Fruit fly (Drosophila melanogaster): ENCODE data around the gene CG7715.

Gene CG7715

dm6 chr3R:18728368-18728767, at the start of gene CG7715:
Gene CG7715, minus strand, starts transcription at chr3R:18728468.
- TF ChIP-seq CG8478 (optimal IDR thresholded peaks at IDR 0.05), result no peak
- TF ChIP-seq EcR (GFP tag; optimal IDR thresholded peaks at IDR 0.05), result no peak
- TF ChIP-seq usp (GFP tag; optimal IDR thresholded peaks at IDR 0.05), result no peak
- TF ChIP-seq psq (optimal IDR thresholded peaks at IDR 0.05), result no peak
- TF ChIP-seq Dll (optimal IDR thresholded peaks at IDR 0.05), result no peak
- no peak for TF ChIP-seq pan (optimal IDR thresholded peaks at IDR 0.05)

- no peak for TF ChIP-seq CG8478 (optimal IDR thresholded peaks at IDR 0.05)
Observed at dm6 chr3R:18758548-18759257, 30.4 kb upstream of the CG7715 start, which contains the start of gene Epg5. Gene Epg5, minus strand, starts transcription at chr3R:18758873.

- TF ChIP-seq pan (optimal IDR thresholded peaks at IDR 0.05) (no peak), EcR (GFP tag; optimal IDR thresholded peaks at IDR 0.05) (no peak), psq (optimal IDR thresholded peaks at IDR 0.05) (no peak), Dll (optimal IDR thresholded peaks at IDR 0.05) (no peak), CG8478 (optimal IDR thresholded peaks at IDR 0.05) (no peak), usp (GFP tag; optimal IDR thresholded peaks at IDR 0.05) (no peak)
Observed at dm6 chr3R:18749786-18750185, 21.5 kb upstream of the CG7715 start.

dm6 chr3R:18748087-18748486, 19.8 kb upstream of the CG7715 start:
- TF ChIP-seq CG8478 (optimal IDR thresholded peaks at IDR 0.05), result no peak

- TF ChIP-seq usp (GFP tag; optimal IDR thresholded peaks at IDR 0.05) (no peak), CG8478 (optimal IDR thresholded peaks at IDR 0.05) (no peak), psq (optimal IDR thresholded peaks at IDR 0.05) (no peak), EcR (GFP tag; optimal IDR thresholded peaks at IDR 0.05) (no peak), Dll (optimal IDR thresholded peaks at IDR 0.05) (no peak), pan (optimal IDR thresholded peaks at IDR 0.05) (no peak)
Observed at dm6 chr3R:18745961-18746468, 17.7 kb upstream of the CG7715 start, which contains the start of the genes PGS1 and gwl. Gene PGS1, minus strand, starts transcription at chr3R:18746041. Gene gwl, plus strand, starts transcription at chr3R:18746370.

dm6 chr3R:18743270-18743922, 15.1 kb upstream of the CG7715 start, which contains the start of gene Mekk1:
Gene Mekk1, minus strand, starts transcription at chr3R:18743594.
- TF ChIP-seq psq (optimal IDR thresholded peaks at IDR 0.05), result no peak
- TF ChIP-seq EcR (GFP tag; optimal IDR thresholded peaks at IDR 0.05), result no peak
- no peak for TF ChIP-seq usp (GFP tag; optimal IDR thresholded peaks at IDR 0.05)
- TF ChIP-seq CG8478 (optimal IDR thresholded peaks at IDR 0.05), result no peak
- TF ChIP-seq Dll (optimal IDR thresholded peaks at IDR 0.05), result no peak
- TF ChIP-seq pan (optimal IDR thresholded peaks at IDR 0.05), result no peak

dm6 chr3R:18742358-18743269, 14.3 kb upstream of the CG7715 start:
- peak; percentile 85 for TF ChIP-seq Dll (optimal IDR thresholded peaks at IDR 0.05)
- TF ChIP-seq EcR (GFP tag; optimal IDR thresholded peaks at IDR 0.05), result no peak
- TF ChIP-seq pan (optimal IDR thresholded peaks at IDR 0.05), result no peak
- TF ChIP-seq psq (optimal IDR thresholded peaks at IDR 0.05), result no peak

- TF ChIP-seq pan (optimal IDR thresholded peaks at IDR 0.05) (peak; percentile 92), Dll (optimal IDR thresholded peaks at IDR 0.05) (no peak)
Observed at dm6 chr3R:18741844-18742187, 13.5 kb upstream of the CG7715 start.

dm6 chr3R:18741027-18741843, 13.0 kb upstream of the CG7715 start:
- TF ChIP-seq EcR (GFP tag; optimal IDR thresholded peaks at IDR 0.05) (no peak), pan (optimal IDR thresholded peaks at IDR 0.05) (peak; percentile 95)

- TF ChIP-seq CG8478 (optimal IDR thresholded peaks at IDR 0.05), result no peak
- no peak for TF ChIP-seq Dll (optimal IDR thresholded peaks at IDR 0.05)
- TF ChIP-seq EcR (GFP tag; optimal IDR thresholded peaks at IDR 0.05), result no peak
- no peak for TF ChIP-seq pan (optimal IDR thresholded peaks at IDR 0.05)
- TF ChIP-seq usp (GFP tag; optimal IDR thresholded peaks at IDR 0.05), result no peak
- no peak for TF ChIP-seq psq (optimal IDR thresholded peaks at IDR 0.05)
Observed at dm6 chr3R:18739978-18740954, 12.0 kb upstream of the CG7715 start.

Data from whole organism.